Worm (Caenorhabditis elegans) whole organism, mixed stage, embryonic: ENCODE measurements around the gene glb-11.

ENCODE experiments used
- M03D4.4 ChIP-seq: sonication (generic microtip); optimal IDR thresholded peaks from 2 replicates; lab custom pipeline; 2017; ENCODE audit warnings: mild to moderate bottlenecking, missing genetic modification characterization, missing compliant biosample characterization
- bed-3 ChIP-seq: fragments of 200-800 bp; sonication (Bioruptor generic); optimal IDR thresholded peaks from 3 replicates; lab custom pipeline; 2018; ENCODE audit warnings: mild to moderate bottlenecking, missing genetic modification characterization, moderate library complexity, missing compliant biosample characterization
- blmp-1 ChIP-seq: fragments of 150-350 bp; optimal IDR thresholded peaks from 2 replicates; lab custom pipeline; 2014; ENCODE audit warnings: missing biosample characterization, missing genetic modification characterization
- ceh-39 ChIP-seq: fragments of 150-350 bp; optimal IDR thresholded peaks from 2 replicates; lab custom pipeline; 2014; ENCODE audit warnings: missing biosample characterization, missing genetic modification characterization
- ceh-43 ChIP-seq: fragments of 200-800 bp; sonication (Bioruptor generic); optimal IDR thresholded peaks from 2 replicates; lab custom pipeline; 2018; ENCODE audit warnings: mild to moderate bottlenecking, missing genetic modification characterization, moderate library complexity, missing compliant biosample characterization
- ceh-83 ChIP-seq: fragments of 200-800 bp; sonication (Bioruptor generic); optimal IDR thresholded peaks from 2 replicates; lab custom pipeline; 2018; ENCODE audit warnings: mild to moderate bottlenecking, missing genetic modification characterization, missing compliant biosample characterization
- ces-1 ChIP-seq: fragments of 150-350 bp; optimal IDR thresholded peaks from 2 replicates; lab custom pipeline; 2014; ENCODE audit warnings: missing biosample characterization, missing genetic modification reagents, missing genetic modification characterization
- cnd-1 ChIP-seq: fragments of 200-800 bp; sonication (Bioruptor generic); optimal IDR thresholded peaks from 2 replicates; lab custom pipeline; 2018; ENCODE audit warnings: mild to moderate bottlenecking, missing genetic modification characterization, missing compliant biosample characterization
- drap-1 ChIP-seq: fragments of 200-800 bp; sonication (Bioruptor generic); optimal IDR thresholded peaks from 3 replicates; lab custom pipeline; 2018; ENCODE audit warnings: mild to moderate bottlenecking, missing genetic modification characterization, missing compliant biosample characterization
- elt-1 ChIP-seq: sonication (generic microtip); optimal IDR thresholded peaks from 2 replicates; lab custom pipeline; 2017; ENCODE audit warnings: missing genetic modification characterization, mild to moderate bottlenecking, missing compliant biosample characterization, antibody characterized with exemption, moderate library complexity, borderline replicate concordance; ENCODE audit not compliant: insufficient read depth
- elt-3 ChIP-seq: fragments of 150-350 bp; optimal IDR thresholded peaks from 2 replicates; lab custom pipeline; 2014; ENCODE audit warnings: missing biosample characterization, missing genetic modification characterization
- flh-1 ChIP-seq: fragments of 200-800 bp; sonication (Bioruptor generic); optimal IDR thresholded peaks from 2 replicates; lab custom pipeline; 2018; ENCODE audit warnings: mild to moderate bottlenecking, missing genetic modification characterization, moderate library complexity, missing compliant biosample characterization
- ham-2 ChIP-seq: fragments of 200-800 bp; sonication (Bioruptor generic); optimal IDR thresholded peaks from 2 replicates; lab custom pipeline; 2018; ENCODE audit warnings: mild to moderate bottlenecking, missing genetic modification characterization, missing compliant biosample characterization
- hlh-1 ChIP-seq: fragments of 150-350 bp; optimal IDR thresholded peaks from 2 replicates; lab custom pipeline; 2014; ENCODE audit warnings: missing biosample characterization, missing genetic modification reagents, missing genetic modification characterization
- lin-13 ChIP-seq: fragments of 150-350 bp; optimal IDR thresholded peaks from 2 replicates; lab custom pipeline; 2014; ENCODE audit warnings: missing biosample characterization, missing genetic modification characterization
- lin-32 ChIP-seq: fragments of 200-800 bp; sonication (Bioruptor generic); optimal IDR thresholded peaks from 2 replicates; lab custom pipeline; 2018; ENCODE audit warnings: mild to moderate bottlenecking, missing genetic modification characterization, missing compliant biosample characterization
- lsy-2 ChIP-seq: fragments of 150-350 bp; optimal IDR thresholded peaks from 2 replicates; lab custom pipeline; 2014; ENCODE audit warnings: missing biosample characterization, missing genetic modification characterization
- mab-5 ChIP-seq: fragments of 150-350 bp; optimal IDR thresholded peaks from 2 replicates; lab custom pipeline; 2014; ENCODE audit warnings: missing biosample characterization, missing genetic modification characterization
- mep-1 ChIP-seq: fragments of 150-350 bp; optimal IDR thresholded peaks from 2 replicates; lab custom pipeline; 2017; ENCODE audit warnings: missing biosample characterization, missing genetic modification reagents, missing genetic modification characterization, inconsistent platforms
- mls-2 ChIP-seq: sonication (generic microtip); optimal IDR thresholded peaks from 2 replicates; lab custom pipeline; 2016; ENCODE audit warnings: mild to moderate bottlenecking, missing genetic modification characterization, moderate library complexity, missing compliant biosample characterization
- nhr-12 ChIP-seq: fragments of 150-350 bp; optimal IDR thresholded peaks from 2 replicates; lab custom pipeline; 2014; ENCODE audit warnings: missing biosample characterization, missing genetic modification characterization
- nhr-2 ChIP-seq: fragments of 150-350 bp; optimal IDR thresholded peaks from 2 replicates; lab custom pipeline; 2014; ENCODE audit warnings: missing biosample characterization, missing genetic modification characterization
- nhr-237 ChIP-seq: fragments of 150-350 bp; optimal IDR thresholded peaks from 2 replicates; lab custom pipeline; 2014; ENCODE audit warnings: missing biosample characterization, missing genetic modification characterization
- nhr-28 ChIP-seq: fragments of 150-350 bp; optimal IDR thresholded peaks from 2 replicates; lab custom pipeline; 2014; ENCODE audit warnings: missing biosample characterization, missing genetic modification characterization
- nhr-76 ChIP-seq: sonication (generic microtip); optimal IDR thresholded peaks from 2 replicates; lab custom pipeline; 2017; ENCODE audit warnings: missing biosample characterization, missing genetic modification characterization
- pha-4 ChIP-seq: fragments of 150-350 bp; optimal IDR thresholded peaks from 2 replicates; lab custom pipeline; 2018; ENCODE audit warnings: missing biosample characterization, missing genetic modification reagents, missing genetic modification characterization
- sem-2 ChIP-seq: fragments of 200-800 bp; sonication (Bioruptor generic); optimal IDR thresholded peaks from 2 replicates; lab custom pipeline; 2018; ENCODE audit warnings: mild to moderate bottlenecking, missing genetic modification characterization, missing compliant biosample characterization
- snpc-4 ChIP-seq: fragments of 150-350 bp; optimal IDR thresholded peaks from 2 replicates; lab custom pipeline; 2014; ENCODE audit warnings: missing biosample characterization, missing genetic modification characterization
- sptf-1 ChIP-seq: sonication (generic microtip); optimal IDR thresholded peaks from 2 replicates; lab custom pipeline; 2017; ENCODE audit warnings: mild to moderate bottlenecking, missing genetic modification characterization, moderate library complexity, missing compliant biosample characterization
- tbx-8 ChIP-seq: fragments of 200-800 bp; sonication (Bioruptor generic); optimal IDR thresholded peaks from 2 replicates; lab custom pipeline; 2018; ENCODE audit warnings: mild to moderate bottlenecking, missing genetic modification characterization, moderate library complexity, missing compliant biosample characterization
- unc-120 ChIP-seq: sonication (generic microtip); optimal IDR thresholded peaks from 2 replicates; lab custom pipeline; 2017; ENCODE audit warnings: missing genetic modification characterization, missing compliant biosample characterization; ENCODE audit not compliant: poor library complexity, severe bottlenecking
- unc-39 ChIP-seq: fragments of 150-350 bp; optimal IDR thresholded peaks from 2 replicates; lab custom pipeline; 2014; ENCODE audit warnings: missing biosample characterization, missing genetic modification characterization
- unc-62 ChIP-seq: fragments of 150-350 bp; optimal IDR thresholded peaks from 2 replicates; lab custom pipeline; 2014; ENCODE audit warnings: missing biosample characterization, missing genetic modification reagents, missing genetic modification characterization
- zip-8 ChIP-seq: fragments of 150-350 bp; optimal IDR thresholded peaks from 2 replicates; lab custom pipeline; 2014; ENCODE audit warnings: missing biosample characterization, missing genetic modification characterization
- ztf-11 ChIP-seq: fragments of 150-350 bp; optimal IDR thresholded peaks from 2 replicates; lab custom pipeline; 2014; ENCODE audit warnings: missing biosample characterization, missing genetic modification characterization

Gene glb-11

DNA sequence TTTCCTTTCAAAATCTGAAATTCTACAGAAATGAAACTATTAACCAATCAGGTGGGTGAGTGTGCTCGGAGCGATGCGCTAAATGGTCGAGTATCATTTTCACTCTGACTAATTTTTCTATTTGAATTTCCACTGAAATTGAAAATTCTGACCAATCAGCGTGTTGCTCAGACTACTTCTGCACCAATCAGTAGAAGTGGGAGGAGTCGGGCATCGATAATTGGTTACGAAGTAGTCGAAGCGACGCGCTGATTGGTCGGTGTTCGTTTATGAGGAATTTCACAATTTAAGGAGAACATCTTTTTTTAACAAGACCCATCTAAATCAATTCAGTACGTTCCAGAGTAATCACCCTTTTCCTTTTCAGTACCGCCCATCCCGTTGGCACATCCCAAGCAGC is 17.2 kb upstream of the glb-11 start:
- no peak for TF ChIP-seq ces-1 (GFP tag; lab: Kevin White, UChicago)
- TF ChIP-seq elt-3 (tag; lab: Kevin White, UChicago) = no peak
- no peak for TF ChIP-seq nhr-237 (tag; lab: Kevin White, UChicago)
- TF ChIP-seq sptf-1 (tag; lab: Kevin White, UChicago) = no peak

- TF ChIP-seq lin-32 (GFP tag; lab: Kevin White, UChicago) (no peak), unc-62 (GFP tag; lab: Kevin White, UChicago) (no peak), elt-3 (tag; lab: Kevin White, UChicago) (no peak), ham-2 (no peak), snpc-4 (tag; lab: Kevin White, UChicago) (no peak)
These were observed 15.0 kb upstream of the glb-11 start for ce11 chrIII:4007017-4007416.

- TF ChIP-seq mab-5 (tag; lab: Kevin White, UChicago) (peak; percentile 12), mls-2 (tag; lab: Kevin White, UChicago) (peak; percentile 55), elt-3 (tag; lab: Kevin White, UChicago) (no peak), ceh-83 (GFP tag; lab: Kevin White, UChicago) (no peak), nhr-237 (tag; lab: Kevin White, UChicago) (no peak), flh-1 (no peak), hlh-1 (tag; lab: Kevin White, UChicago) (no peak), snpc-4 (tag; lab: Kevin White, UChicago) (no peak), mep-1 (tag; lab: Kevin White, UChicago) (no peak), zip-8 (tag; lab: Kevin White, UChicago) (no peak), ceh-43 (GFP tag; lab: Kevin White, UChicago) (peak; percentile 25), unc-39 (peak; percentile 52), M03D4.4 (tag; lab: Kevin White, UChicago) (no peak), sptf-1 (tag; lab: Kevin White, UChicago) (no peak), unc-120 (no peak), nhr-2 (no peak), drap-1 (GFP tag; lab: Kevin White, UChicago) (no peak), ces-1 (GFP tag; lab: Kevin White, UChicago) (peak; percentile 82), tbx-8 (GFP tag; lab: Kevin White, UChicago) (no peak), lin-32 (GFP tag; lab: Kevin White, UChicago) (no peak), blmp-1 (no peak), sem-2 (GFP tag; lab: Kevin White, UChicago) (no peak), ham-2 (no peak), elt-1 (tag; lab: Kevin White, UChicago) (no peak), ztf-11 (no peak), unc-62 (GFP tag; lab: Kevin White, UChicago) (peak; percentile 77), bed-3 (GFP tag; lab: Kevin White, UChicago) (no peak), pha-4 (tag; lab: Kevin White, UChicago) (no peak), lsy-2 (tag; lab: Kevin White, UChicago) (no peak), nhr-12 (no peak), lin-13 (no peak), nhr-28 (no peak), nhr-76 (tag; lab: Kevin White, UChicago) (no peak), cnd-1 (tag; lab: Kevin White, UChicago) (no peak)
These were observed 13.6 kb upstream of the glb-11 start, which contains the start of gene pxd-1 for ce11 chrIII:4005446-4006192. Gene pxd-1, plus strand, starts transcription at chrIII:4006142.

ce11 chrIII:4004064-4004580 is 12.1 kb upstream of the glb-11 start, which contains the start of gene tif-1A:
Gene tif-1A, minus strand, starts transcription at chrIII:4004114.
- TF ChIP-seq hlh-1 (tag; lab: Kevin White, UChicago) (peak; percentile 26), snpc-4 (tag; lab: Kevin White, UChicago) (no peak), nhr-237 (tag; lab: Kevin White, UChicago) (peak; percentile 40), tbx-8 (GFP tag; lab: Kevin White, UChicago) (no peak), pha-4 (tag; lab: Kevin White, UChicago) (peak; percentile 83), mep-1 (tag; lab: Kevin White, UChicago) (peak; percentile 88), cnd-1 (tag; lab: Kevin White, UChicago) (no peak), ces-1 (GFP tag; lab: Kevin White, UChicago) (peak; percentile 63), lsy-2 (tag; lab: Kevin White, UChicago) (peak; percentile 84), mls-2 (tag; lab: Kevin White, UChicago) (peak; percentile 24), nhr-28 (no peak), zip-8 (tag; lab: Kevin White, UChicago) (no peak), M03D4.4 (tag; lab: Kevin White, UChicago) (peak; percentile 59), sptf-1 (tag; lab: Kevin White, UChicago) (peak; percentile 58), ceh-39 (tag; lab: Kevin White, UChicago) (peak; percentile 75), lin-13 (peak; percentile 89)
